Fruit fly (Drosophila melanogaster): ENCODE data around the gene CG32533.
A peak's percentile ranks its signal among the peaks of the same experiment; 100 is the strongest.

The CG32533 gene

dm6 chrX:19494830-19495610 is 15.8 kb upstream of the CG32533 start, which contains the start of the genes ksh, CG14200 and Pfrx (continued):
- peak; percentile 88 for TF ChIP-seq vnd (GFP tag; IDR thresholded peaks at IDR 0.05; ENCODE audit: partially characterized antibody)
- no peak for TF ChIP-seq lola (GFP tag; optimal IDR thresholded peaks at IDR 0.05)
- peak; percentile 56 for TF ChIP-seq CG1603 (tag; optimal IDR thresholded peaks at IDR 0.05)
- TF ChIP-seq HLHmδ (GFP tag; optimal IDR thresholded peaks at IDR 0.05), result no peak
- TF ChIP-seq Chrac-16 (GFP tag; optimal IDR thresholded peaks at IDR 0.05), result peak; percentile 16
- TF ChIP-seq Mad (GFP tag; optimal IDR thresholded peaks at IDR 0.05), result no peak
- TF ChIP-seq CG5953 (GFP tag; IDR thresholded peaks at IDR 0.05), result no peak
- TF ChIP-seq croc (GFP tag; conservative IDR thresholded peaks at IDR 0.05), result no peak
- TF ChIP-seq NK7.1 (GFP tag; optimal IDR thresholded peaks at IDR 0.05), result no peak
- peak; percentile 80 for TF ChIP-seq ato (GFP tag; IDR thresholded peaks at IDR 0.05; ENCODE audit: partially characterized antibody)
- no peak; the same call in 1 of the 2 replicates for TF ChIP-seq Xrp1 (GFP tag; IDR thresholded peaks at IDR 0.05)
- TF ChIP-seq CG11504 (tag; optimal IDR thresholded peaks at IDR 0.05), result peak; percentile 23
- no peak for TF ChIP-seq mirr (GFP tag; optimal IDR thresholded peaks at IDR 0.05)
- no peak for TF ChIP-seq CG8281 (tag; optimal IDR thresholded peaks at IDR 0.05)
- TF ChIP-seq prd (optimal IDR thresholded peaks at IDR 0.05), result no peak
- peak; percentile 57 for TF ChIP-seq prd (GFP tag; IDR thresholded peaks at IDR 0.05)
- TF ChIP-seq CG7357 (GFP tag; IDR thresholded peaks at IDR 0.05), result peak; percentile 96
- TF ChIP-seq CG15479 (GFP tag; optimal IDR thresholded peaks at IDR 0.05), result no peak
- TF ChIP-seq CG7839 (tag; optimal IDR thresholded peaks at IDR 0.05), result no peak
- peak; percentile 33 for TF ChIP-seq MBD-R2 (GFP tag; IDR thresholded peaks at IDR 0.05)
- TF ChIP-seq dan (GFP tag; IDR thresholded peaks at IDR 0.05), result no peak
- TF ChIP-seq CG32532 (GFP tag; IDR thresholded peaks at IDR 0.05), result peak; percentile 86
- TF ChIP-seq psq (GFP tag; optimal IDR thresholded peaks at IDR 0.05), result no peak
- peak; percentile 25 for TF ChIP-seq CG8944 (GFP tag; optimal IDR thresholded peaks at IDR 0.05)
- TF ChIP-seq Bgb (GFP tag; IDR thresholded peaks at IDR 0.05; ENCODE audit: partially characterized antibody), result peak; percentile 94
- TF ChIP-seq BEAF-32 (GFP tag; optimal IDR thresholded peaks at IDR 0.05), result peak; percentile 92
- TF ChIP-seq CG2116 (GFP tag; optimal IDR thresholded peaks at IDR 0.05), result peak; percentile 60
- TF ChIP-seq dimm (GFP tag; IDR thresholded peaks at IDR 0.05), result no peak
- TF ChIP-seq row (GFP tag; IDR thresholded peaks at IDR 0.05), result peak; percentile 72
- peak; percentile 30 for TF ChIP-seq Ets65A (GFP tag)
- TF ChIP-seq Taf1 (GFP tag; IDR thresholded peaks at IDR 0.05), result no peak
- peak; percentile 89 for TF ChIP-seq HLH4C (GFP tag; IDR thresholded peaks at IDR 0.05; ENCODE audit: partially characterized antibody)
- TF ChIP-seq Lhr (GFP tag; optimal IDR thresholded peaks at IDR 0.05), result peak; percentile 12
- no peak for TF ChIP-seq CG8290 (GFP tag; optimal IDR thresholded peaks at IDR 0.05)
- no peak for TF ChIP-seq CG8290 (tag; optimal IDR thresholded peaks at IDR 0.05)
- TF ChIP-seq Ptx1 (GFP tag; IDR thresholded peaks at IDR 0.05), result peak; percentile 38; the same call in 1 of the 2 replicates
- TF ChIP-seq Gug (GFP tag; IDR thresholded peaks at IDR 0.05), result peak; percentile 12; the same call in 1 of the 4 replicates
- TF ChIP-seq CG17829 (tag; optimal IDR thresholded peaks at IDR 0.05), result no peak
- no peak for TF ChIP-seq CG13123 (GFP tag; optimal IDR thresholded peaks at IDR 0.05)
- TF ChIP-seq CG11398 (GFP tag; optimal IDR thresholded peaks at IDR 0.05), result no peak
- no peak for TF ChIP-seq Usf (GFP tag; optimal IDR thresholded peaks at IDR 0.05)
- peak; percentile 57 for TF ChIP-seq CG14710 (tag; optimal IDR thresholded peaks at IDR 0.05)
- TF ChIP-seq pan (optimal IDR thresholded peaks at IDR 0.05), result no peak
- no peak for TF ChIP-seq pan (GFP tag; optimal IDR thresholded peaks at IDR 0.05 in 1 of 2, IDR thresholded peaks at IDR 0.05 in 1 of 2)
- 0 out of 3 replicates have a peak, but pooled peaks have one; percentile 51 for TF ChIP-seq CG11456 (GFP tag; IDR thresholded peaks at IDR 0.05)
- TF ChIP-seq dpn (GFP tag; optimal IDR thresholded peaks at IDR 0.05), result peak in 1 of 2 experiments; percentile 33
- TF ChIP-seq jing (GFP tag; optimal IDR thresholded peaks at IDR 0.05), result no peak
- TF ChIP-seq gsb-n (tag; optimal IDR thresholded peaks at IDR 0.05), result peak; percentile 39
- TF ChIP-seq mam (GFP tag; optimal IDR thresholded peaks at IDR 0.05), result peak; percentile 34
- peak; percentile 1 for TF ChIP-seq CG13424 (tag; optimal IDR thresholded peaks at IDR 0.05)
